Worm (Caenorhabditis elegans) whole organism, early embryonic: ENCODE measurements around the gene F22E5.6.
"Not testable (repeated sequence)": the region's sequence is repeated elsewhere in the genome, so short reads cannot be mapped to it uniquely, and the experiment has no call there.

Source experiments
- B0310.2 ChIP-seq: sonication (generic microtip); optimal IDR thresholded peaks from 2 replicates; lab custom pipeline; 2016; ENCODE audit warnings: mild to moderate bottlenecking, missing genetic modification characterization, missing compliant biosample characterization
- F13C5.2 ChIP-seq: sonication (generic microtip); optimal IDR thresholded peaks from 2 replicates; lab custom pipeline; 2017; ENCODE audit warnings: mild to moderate bottlenecking, missing genetic modification characterization, inconsistent platforms, missing compliant biosample characterization
- aly-1 ChIP-seq: sonication (generic microtip); optimal IDR thresholded peaks from 2 replicates; lab custom pipeline; 2016; ENCODE audit warnings: missing genetic modification characterization, missing compliant biosample characterization
- ama-1 ChIP-seq: fragments of 150-350 bp; optimal IDR thresholded peaks from 2 replicates; lab custom pipeline; 2014
- ceh-13 ChIP-seq: fragments of 200-800 bp; sonication (Bioruptor generic); optimal IDR thresholded peaks from 2 replicates; lab custom pipeline; 2018; ENCODE audit warnings: mild to moderate bottlenecking, missing genetic modification characterization, missing compliant biosample characterization
- ceh-36 ChIP-seq: sonication (generic microtip); optimal IDR thresholded peaks from 2 replicates; lab custom pipeline; 2016; ENCODE audit warnings: missing genetic modification characterization, inconsistent platforms, missing compliant biosample characterization
- ets-7 ChIP-seq: sonication (generic microtip); optimal IDR thresholded peaks from 2 replicates; lab custom pipeline; 2016; ENCODE audit warnings: missing genotype, missing genetic modification characterization, missing compliant biosample characterization
- flt-1 ChIP-seq: fragments of 200-800 bp; sonication (Bioruptor generic); IDR thresholded peaks from 2 replicates; pipeline ENCODE4 v1.3.6; 2022; ENCODE audit warnings: missing genetic modification characterization, missing compliant biosample characterization
- hmbx-1 ChIP-seq: sonication (generic microtip); optimal IDR thresholded peaks from 2 replicates; lab custom pipeline; 2016; ENCODE audit warnings: mild to moderate bottlenecking, missing genetic modification characterization, missing compliant biosample characterization
- hmg-4 ChIP-seq: fragments of 200-800 bp; sonication (Bioruptor generic); optimal IDR thresholded peaks from 2 replicates; lab custom pipeline; 2018; ENCODE audit warnings: mild to moderate bottlenecking, missing genetic modification characterization, missing compliant biosample characterization
- hnd-1 ChIP-seq: sonication (generic microtip); optimal IDR thresholded peaks from 2 replicates; lab custom pipeline; 2016; ENCODE audit warnings: missing genetic modification characterization, missing compliant biosample characterization
- pes-1 ChIP-seq: fragments of 200-800 bp; sonication (Bioruptor generic); IDR thresholded peaks from 2 replicates; pipeline ENCODE4 v1.3.6; 2022; ENCODE audit warnings: missing genetic modification reagents, missing genetic modification characterization, missing compliant biosample characterization
- scrt-1 ChIP-seq: fragments of 200-800 bp; sonication (Bioruptor generic); IDR thresholded peaks from 2 replicates; pipeline ENCODE4 v1.3.6; 2022; ENCODE audit warnings: missing genetic modification characterization, missing compliant biosample characterization
- sea-1 ChIP-seq: fragments of 200-800 bp; sonication (Bioruptor generic); conservative IDR thresholded peaks from 2 replicates; pipeline ENCODE4 v1.3.6; 2022; ENCODE audit warnings: missing genetic modification characterization, missing compliant biosample characterization
- tbx-11 ChIP-seq: fragments of 200-800 bp; sonication (Bioruptor generic); IDR thresholded peaks from 2 replicates; pipeline ENCODE4 v1.3.6; 2022; ENCODE audit warnings: missing genetic modification characterization, missing compliant biosample characterization
- tbx-37 ChIP-seq: fragments of 200-800 bp; sonication (Bioruptor generic); conservative IDR thresholded peaks from 2 replicates; pipeline ENCODE4 v1.3.6; 2022; ENCODE audit warnings: missing genetic modification reagents, missing genetic modification characterization, missing compliant biosample characterization
- tra-4 ChIP-seq: sonication (generic microtip); optimal IDR thresholded peaks from 2 replicates; lab custom pipeline; 2017; ENCODE audit warnings: missing genetic modification characterization, missing compliant biosample characterization

Gene F22E5.6

ce11 chrII:2649015-2649414 is 620 bp upstream of the F22E5.6 start:
- TF ChIP-seq flt-1 (GFP tag; lab: Robert Waterston, UW) (no peak), ama-1 (lab: Kevin White, UChicago) (no peak), aly-1 (no peak), scrt-1 (no peak), ets-7 (tag; lab: Kevin White, UChicago) (no peak), B0310.2 (tag; lab: Kevin White, UChicago) (no peak), tra-4 (tag; lab: Kevin White, UChicago) (no peak), tbx-37 (GFP tag; lab: Robert Waterston, UW) (no peak), ceh-13 (GFP tag; lab: Kevin White, UChicago) (no peak), hmbx-1 (tag; lab: Kevin White, UChicago) (no peak), tbx-11 (no peak), hnd-1 (tag; lab: Kevin White, UChicago) (no peak), F13C5.2 (tag; lab: Kevin White, UChicago) (no peak)

ce11 chrII:2656606-2657005 is 7.0 kb downstream of the F22E5.6 start, which contains the start of gene sri-47:
Gene sri-47 (plus strand): TSS chrII:2656906.
- TF ChIP-seq hnd-1 (tag; lab: Kevin White, UChicago) (no peak), ama-1 (lab: Kevin White, UChicago) (no peak), aly-1 (no peak), tra-4 (tag; lab: Kevin White, UChicago) (no peak), ceh-13 (GFP tag; lab: Kevin White, UChicago) (no peak)

ce11 chrII:2659364-2659763 is 9.7 kb downstream of the F22E5.6 start, which contains the start of gene gcy-21:
Gene gcy-21 (plus strand): TSS chrII:2659664.
- no peak for TF ChIP-seq pes-1 (GFP tag; lab: Robert Waterston, UW)
- TF ChIP-seq tra-4 (tag; lab: Kevin White, UChicago) = no peak
- no peak for TF ChIP-seq ama-1 (lab: Kevin White, UChicago)
- TF ChIP-seq tbx-11 = no peak
- no peak for TF ChIP-seq ets-7 (tag; lab: Kevin White, UChicago)
- TF ChIP-seq aly-1 = no peak
- no peak for TF ChIP-seq hnd-1 (tag; lab: Kevin White, UChicago)
- TF ChIP-seq F13C5.2 (tag; lab: Kevin White, UChicago) = no peak
- TF ChIP-seq scrt-1 = no peak
- no peak for TF ChIP-seq flt-1 (GFP tag; lab: Robert Waterston, UW)
- TF ChIP-seq hmbx-1 (tag; lab: Kevin White, UChicago) = no peak
- TF ChIP-seq hmg-4 (GFP tag; lab: Kevin White, UChicago) = no peak
- TF ChIP-seq sea-1 (GFP tag; lab: Robert Waterston, UW) = no peak
- TF ChIP-seq tbx-37 (GFP tag; lab: Robert Waterston, UW) = no peak
- no peak for TF ChIP-seq ceh-36

ce11 chrII:2665081-2665480 is 15.4 kb downstream of the F22E5.6 start, which contains the start of gene F22E5.2:
Gene F22E5.2 (plus strand): TSS chrII:2665381.
- not testable (repeated sequence) for TF ChIP-seq pes-1 (GFP tag; lab: Robert Waterston, UW); scrt-1; hmg-4 (GFP tag; lab: Kevin White, UChicago)

- TF ChIP-seq ceh-36 = no peak
- no peak for TF ChIP-seq B0310.2 (tag; lab: Kevin White, UChicago)
- no peak for TF ChIP-seq tbx-37 (GFP tag; lab: Robert Waterston, UW)
- TF ChIP-seq ama-1 (lab: Kevin White, UChicago) = no peak
Observed at ce11 chrII:2665606-2666005, 16.0 kb downstream of the F22E5.6 start, which contains the start of gene F22E5.22. Gene F22E5.22 (plus strand): TSS chrII:2665906.

- not testable (repeated sequence) for TF ChIP-seq tra-4, B0310.2, hnd-1 (tag; lab: Kevin White, UChicago)
Observed at ce11 chrII:2672320-2672719, 22.7 kb downstream of the F22E5.6 start, which contains the start of gene sri-57. Gene sri-57 (minus strand): TSS chrII:2672420.

- TF ChIP-seq flt-1 (GFP tag; lab: Robert Waterston, UW); pes-1 (GFP tag; lab: Robert Waterston, UW); tbx-11: not testable (repeated sequence)
Observed at ce11 chrII:2673534-2673933, 23.9 kb downstream of the F22E5.6 start, which contains the start of the genes F22E5.20 and F22E5.1. Gene F22E5.20 (minus strand): TSS chrII:2673634. Gene F22E5.1 (plus strand): TSS chrII:2673775.

ce11 chrII:2677534-2678168 is 28.0 kb downstream of the F22E5.6 start, which contains the start of gene F22E5.17:
Gene F22E5.17 (plus strand): TSS chrII:2678041.
- TF ChIP-seq hmg-4 (GFP tag; lab: Kevin White, UChicago) (no peak), ceh-36 (no peak), hnd-1 (tag; lab: Kevin White, UChicago) (no peak), F13C5.2 (tag; lab: Kevin White, UChicago) (no peak), B0310.2 (tag; lab: Kevin White, UChicago) (no peak), flt-1 (GFP tag; lab: Robert Waterston, UW) (no peak), sea-1 (GFP tag; lab: Robert Waterston, UW) (no peak), ceh-13 (GFP tag; lab: Kevin White, UChicago) (no peak), aly-1 (no peak), scrt-1 (no peak), ets-7 (tag; lab: Kevin White, UChicago) (no peak)
